Fruit fly (Drosophila melanogaster) Kc167 (cell line): ENCODE results near the gene Strip.

Experiments
- Myc ChIP-seq: fragments of >200 bp; optimal IDR thresholded peaks from 2 replicates; lab custom pipeline; 2017; ENCODE audit warnings: missing external identifiers
- h ChIP-seq: fragments of >200 bp; optimal IDR thresholded peaks from 3 replicates; lab custom pipeline; 2018; ENCODE audit warnings: missing external identifiers

- TF ChIP-seq Myc (lab: Kevin White, UChicago) (no peak), h (lab: Kevin White, UChicago) (no peak)
Measured at dm6 chr3L:3353297-3353696, 24.6 kb upstream of the Strip start.
